Worm (Caenorhabditis elegans): ENCODE results near the gene str-145.

Gene str-145

ce11 chrV:8098239-8098638, at the start of gene str-145:
str-145 (minus strand) TSS chrV:8098339.
- TF ChIP-seq lsy-2 (tag; optimal IDR thresholded peaks at IDR 0.05) (no peak), mef-2 (tag; optimal IDR thresholded peaks at IDR 0.05) (no peak)

- TF ChIP-seq alr-1 (tag; optimal IDR thresholded peaks at IDR 0.05; ENCODE audit: borderline replicate concordance), result no peak
- no peak for TF ChIP-seq swsn-7 (tag; optimal IDR thresholded peaks at IDR 0.05)
- no peak for TF ChIP-seq skn-1 (tag; optimal IDR thresholded peaks at IDR 0.05)
- TF ChIP-seq ces-1 (GFP tag; optimal IDR thresholded peaks at IDR 0.05), result no peak
- TF ChIP-seq nhr-76 (tag; optimal IDR thresholded peaks at IDR 0.05), result no peak
- TF ChIP-seq lin-15B (tag; optimal IDR thresholded peaks at IDR 0.05), result no peak
- no peak for TF ChIP-seq unc-30 (tag; optimal IDR thresholded peaks at IDR 0.05)
Measured at ce11 chrV:8145329-8145728, 47.2 kb upstream of the str-145 start, which contains the start of gene D1014.13. D1014.13 (plus strand) TSS chrV:8145629.

- peak; percentile 2 for TF ChIP-seq dsc-1 (tag; optimal IDR thresholded peaks at IDR 0.05)
- TF ChIP-seq nhr-11 (tag; optimal IDR thresholded peaks at IDR 0.05), result no peak
Measured at ce11 chrV:8144515-8144914, 46.4 kb upstream of the str-145 start.

- TF ChIP-seq blmp-1 (tag; optimal IDR thresholded peaks at IDR 0.05) (no peak), nhr-76 (tag; optimal IDR thresholded peaks at IDR 0.05) (no peak), mef-2 (tag; optimal IDR thresholded peaks at IDR 0.05) (no peak)
Measured at ce11 chrV:8143605-8144004, 45.5 kb upstream of the str-145 start, which contains the start of gene D1014.2. D1014.2 (plus strand) TSS chrV:8143905.

- TF ChIP-seq nhr-77 (tag; optimal IDR thresholded peaks at IDR 0.05) (no peak), vab-15 (tag; optimal IDR thresholded peaks at IDR 0.05) (no peak), mep-1 (tag; optimal IDR thresholded peaks at IDR 0.05) (no peak), snu-23 (GFP tag; optimal IDR thresholded peaks at IDR 0.05) (no peak), nhr-85 (tag) (peak; percentile 15), sptf-1 (tag; optimal IDR thresholded peaks at IDR 0.05) (no peak), rnt-1 (tag; optimal IDR thresholded peaks at IDR 0.05) (no peak), aly-2 (tag; optimal IDR thresholded peaks at IDR 0.05) (no peak), unc-98 (GFP tag; IDR thresholded peaks at IDR 0.05) (no peak), lin-13 (GFP tag; optimal IDR thresholded peaks at IDR 0.05) (no peak), ceh-90 (tag; optimal IDR thresholded peaks at IDR 0.05) (no peak), elt-2 (tag; optimal IDR thresholded peaks at IDR 0.05) (peak; percentile 21), ceh-63 (GFP tag; optimal IDR thresholded peaks at IDR 0.05) (no peak), lin-35 (GFP tag; optimal IDR thresholded peaks at IDR 0.05) (peak in 1 of 2 experiments; percentile 15), snpc-4 (tag; optimal IDR thresholded peaks at IDR 0.05) (no peak)
Measured at ce11 chrV:8132926-8133325, 34.8 kb upstream of the str-145 start, which contains the start of gene D1014.4. D1014.4 (plus strand) TSS chrV:8133226.

ce11 chrV:8131628-8132027, 33.5 kb upstream of the str-145 start:
- TF ChIP-seq nhr-76 (tag; optimal IDR thresholded peaks at IDR 0.05) (no peak), mdl-1 (tag; optimal IDR thresholded peaks at IDR 0.05) (no peak), hpl-2 (GFP tag; optimal IDR thresholded peaks at IDR 0.05) (no peak), pag-3 (tag; optimal IDR thresholded peaks at IDR 0.05; ENCODE audit: borderline replicate concordance, insufficient read depth) (no peak), egl-13 (tag; optimal IDR thresholded peaks at IDR 0.05) (no peak), zag-1 (tag; optimal IDR thresholded peaks at IDR 0.05) (no peak), efl-3 (GFP tag; optimal IDR thresholded peaks at IDR 0.05) (no peak), swsn-7 (tag; optimal IDR thresholded peaks at IDR 0.05) (no peak), unc-62 (GFP tag; optimal IDR thresholded peaks at IDR 0.05) (no peak), pax-3 (tag; optimal IDR thresholded peaks at IDR 0.05) (no peak), elt-2 (tag; optimal IDR thresholded peaks at IDR 0.05) (no peak), nhr-237 (tag; optimal IDR thresholded peaks at IDR 0.05) (no peak), nhr-85 (tag) (no peak), sox-4 (tag; optimal IDR thresholded peaks at IDR 0.05) (no peak), ceh-82 (tag; optimal IDR thresholded peaks at IDR 0.05) (no peak), dsc-1 (tag; optimal IDR thresholded peaks at IDR 0.05) (no peak)
